Fruit fly (Drosophila melanogaster) whole organism, embryonic: ENCODE data around the gene Hr78.

Experiments used
- Aef1 ChIP-seq: fragments of 200-800 bp; sonication (Bioruptor generic); IDR thresholded peaks from 3 replicates; pipeline ENCODE4 v1.3.6; 2022; ENCODE audit warnings: missing biosample characterization, missing genetic modification characterization
- Antp ChIP-seq: fragments of 200-800 bp; sonication (Bioruptor generic); optimal IDR thresholded peaks from 3 replicates; lab custom pipeline; 2016; ENCODE audit warnings: missing biosample characterization, missing genetic modification characterization
- B-H2 ChIP-seq: fragments of 200-800 bp; sonication (Bioruptor generic); optimal IDR thresholded peaks from 2 replicates; lab custom pipeline; 2018; ENCODE audit warnings: missing biosample characterization, mild to moderate bottlenecking, missing genetic modification characterization
- CG10209 ChIP-seq: fragments of 200-800 bp; sonication (Bioruptor generic); optimal IDR thresholded peaks from 3 replicates; lab custom pipeline; 2017; ENCODE audit warnings: missing biosample characterization, mild to moderate bottlenecking, missing genetic modification characterization, missing genetic modification reagents
- CG10959 ChIP-seq: fragments of 200-800 bp; sonication (Bioruptor generic); IDR thresholded peaks from 2 replicates; pipeline ENCODE4 v1.3.6; 2022; ENCODE audit warnings: missing biosample characterization, missing genetic modification characterization
- CG11695 ChIP-seq: fragments of 200-800 bp; sonication (Bioruptor generic); IDR thresholded peaks from 3 replicates; pipeline ENCODE4 v1.3.6; 2022; ENCODE audit warnings: missing biosample characterization, missing genetic modification characterization
- CG12769 ChIP-seq: fragments of 200-800 bp; sonication (Bioruptor generic); optimal IDR thresholded peaks from 2 replicates; lab custom pipeline; 2019; ENCODE audit warnings: missing biosample characterization, mild to moderate bottlenecking, missing genetic modification characterization, moderate library complexity
- CG15011 ChIP-seq: fragments of 200-800 bp; sonication (Bioruptor generic); optimal IDR thresholded peaks from 3 replicates; lab custom pipeline; 2018; ENCODE audit warnings: missing biosample characterization, mild to moderate bottlenecking, missing genetic modification characterization
- CG1529 ChIP-seq: fragments of 200-800 bp; sonication (Bioruptor generic); optimal IDR thresholded peaks from 3 replicates; lab custom pipeline; 2018; ENCODE audit warnings: missing biosample characterization, missing genetic modification characterization
- CG17912 ChIP-seq: fragments of 200-800 bp; sonication (Bioruptor generic); optimal IDR thresholded peaks from 2 replicates; lab custom pipeline; 2018; ENCODE audit warnings: missing biosample characterization, mild to moderate bottlenecking, missing genetic modification characterization
- CG18262 ChIP-seq: fragments of 200-800 bp; optimal IDR thresholded peaks from 3 replicates; lab custom pipeline; 2019; ENCODE audit warnings: missing biosample characterization, mild to moderate bottlenecking, missing genetic modification characterization, moderate library complexity
- CG18599 ChIP-seq: fragments of 200-800 bp; sonication (Bioruptor generic); optimal IDR thresholded peaks from 3 replicates; lab custom pipeline; 2017; ENCODE audit warnings: missing biosample characterization, missing genetic modification characterization, mild to moderate bottlenecking, moderate library complexity, missing genetic modification reagents
- CG2116 ChIP-seq: fragments of 200-800 bp; sonication (Bioruptor generic); optimal IDR thresholded peaks from 3 replicates; lab custom pipeline; 2018; ENCODE audit warnings: missing biosample characterization, mild to moderate bottlenecking, missing genetic modification characterization
- CG31365 ChIP-seq: fragments of 200-800 bp; sonication (Bioruptor generic); optimal IDR thresholded peaks from 2 replicates; lab custom pipeline; 2018; ENCODE audit warnings: missing biosample characterization, mild to moderate bottlenecking, missing genetic modification characterization
- CG3847 ChIP-seq: fragments of 200-800 bp; sonication (Bioruptor generic); IDR thresholded peaks from 2 replicates; pipeline ENCODE4 v1.3.6; 2022; ENCODE audit warnings: missing biosample characterization, missing genetic modification characterization
- CG4854 ChIP-seq: fragments of 200-800 bp; sonication (Bioruptor generic); optimal IDR thresholded peaks from 2 replicates; lab custom pipeline; 2016; ENCODE audit warnings: missing biosample characterization, missing genetic modification characterization, inconsistent platforms
- CG6813 ChIP-seq: fragments of 200-800 bp; sonication (Bioruptor generic); optimal IDR thresholded peaks from 2 replicates; lab custom pipeline; 2017; ENCODE audit warnings: missing biosample characterization, missing genetic modification characterization, mild to moderate bottlenecking, moderate library complexity, missing genetic modification reagents
- CG7839 ChIP-seq: fragments of 200-800 bp; sonication (Bioruptor generic); optimal IDR thresholded peaks from 3 replicates; lab custom pipeline; 2018; ENCODE audit warnings: missing biosample characterization, mild to moderate bottlenecking, missing genetic modification characterization, moderate library complexity
- CG8089 ChIP-seq: fragments of 200-800 bp; sonication (Bioruptor generic); optimal IDR thresholded peaks from 3 replicates; lab custom pipeline; 2016; ENCODE audit warnings: missing biosample characterization, missing genetic modification characterization
- CG8290 ChIP-seq, 3 experiments: fragments of 200-800 bp; sonication (Bioruptor generic); optimal IDR thresholded peaks; 2 replicates each; lab custom pipeline; 2016 to 2019; ENCODE audit warnings: missing biosample characterization in 3 of 3, missing genetic modification characterization in 3 of 3, mild to moderate bottlenecking in 2 of 3, moderate library complexity in 1 of 3
- CG9797 ChIP-seq: fragments of 200-800 bp; sonication (Bioruptor generic); optimal IDR thresholded peaks from 3 replicates; lab custom pipeline; 2018; ENCODE audit warnings: missing biosample characterization, mild to moderate bottlenecking, missing genetic modification characterization
- Chrac-16 ChIP-seq: fragments of 200-800 bp; sonication (Bioruptor generic); optimal IDR thresholded peaks from 3 replicates; lab custom pipeline; 2016; ENCODE audit warnings: missing biosample characterization, missing genetic modification characterization
- CoRest ChIP-seq: fragments of 200-800 bp; sonication (Bioruptor generic); optimal IDR thresholded peaks from 3 replicates; lab custom pipeline; 2018; ENCODE audit warnings: missing biosample characterization, mild to moderate bottlenecking, missing genetic modification characterization, moderate library complexity
- D ChIP-seq, 2 experiments: fragments of 200-800 bp in 1 of 2; fragments of >200 bp in 1 of 2; sonication (Bioruptor generic) in 1 of 2; optimal IDR thresholded peaks; 2 replicates in 1 of 2; 3 replicates in 1 of 2; lab custom pipeline; 2017; ENCODE audit warnings: mild to moderate bottlenecking in 1 of 2, missing biosample characterization in 1 of 2, missing genetic modification characterization in 1 of 2, missing genetic modification reagents in 1 of 2
- Dek ChIP-seq: fragments of 200-800 bp; sonication (Bioruptor generic); optimal IDR thresholded peaks from 3 replicates; lab custom pipeline; 2019; ENCODE audit warnings: missing biosample characterization, mild to moderate bottlenecking, missing genetic modification characterization, moderate library complexity
- Dfd ChIP-seq, 2 experiments: fragments of >200 bp; optimal IDR thresholded peaks; 2 replicates each; lab custom pipeline; 2017; ENCODE audit warnings: missing biosample characterization in 2 of 2, missing genetic modification characterization in 2 of 2
- Drgx ChIP-seq: fragments of 200-800 bp; sonication (Bioruptor generic); IDR thresholded peaks from 2 replicates; pipeline ENCODE4 v1.3.6; 2022; ENCODE audit warnings: missing biosample characterization, missing genetic modification characterization
- Hr3 ChIP-seq: fragments of 200-800 bp; sonication (Bioruptor generic); optimal IDR thresholded peaks from 3 replicates; lab custom pipeline; 2016; ENCODE audit warnings: missing biosample characterization, missing genetic modification characterization
- Mrtf ChIP-seq: fragments of 200-800 bp; sonication (Bioruptor generic); IDR thresholded peaks from 3 replicates; pipeline ENCODE4 v1.3.6; 2022; ENCODE audit warnings: missing biosample characterization, missing genetic modification characterization
- NK7.1 ChIP-seq: fragments of 200-800 bp; sonication (Bioruptor generic); optimal IDR thresholded peaks from 3 replicates; lab custom pipeline; 2016; ENCODE audit warnings: missing biosample characterization, missing genetic modification characterization
- Nf-YB ChIP-seq: fragments of 200-800 bp; sonication (Bioruptor generic); optimal IDR thresholded peaks from 3 replicates; lab custom pipeline; 2019; ENCODE audit warnings: missing biosample characterization, mild to moderate bottlenecking, missing genetic modification characterization, moderate library complexity
- PHDP ChIP-seq: fragments of 200-800 bp; sonication (Bioruptor generic); optimal IDR thresholded peaks from 3 replicates; lab custom pipeline; 2018; ENCODE audit warnings: missing biosample characterization, mild to moderate bottlenecking, missing genetic modification characterization, moderate library complexity
- Scr ChIP-seq: fragments of 200-800 bp; sonication (Bioruptor generic); IDR thresholded peaks from 2 replicates; pipeline ENCODE4 v1.3.6; 2022; ENCODE audit warnings: missing biosample characterization, missing genetic modification characterization; ENCODE audit not compliant: partially characterized antibody
- Sry-δ ChIP-seq: fragments of 200-800 bp; sonication (Bioruptor generic); optimal IDR thresholded peaks from 2 replicates; lab custom pipeline; 2016; ENCODE audit warnings: missing biosample characterization, missing genetic modification characterization
- aop ChIP-seq: fragments of 200-800 bp; sonication (Bioruptor generic); IDR thresholded peaks from 2 replicates; pipeline ENCODE4 v1.3.6; 2022; ENCODE audit warnings: missing biosample characterization, missing genetic modification characterization
- gem ChIP-seq: fragments of 200-800 bp; sonication (Bioruptor generic); optimal IDR thresholded peaks from 2 replicates; lab custom pipeline; 2019; ENCODE audit warnings: missing biosample characterization, mild to moderate bottlenecking, missing genetic modification characterization, moderate library complexity
- gsb ChIP-seq: fragments of 200-800 bp; sonication (Bioruptor generic); IDR thresholded peaks from 2 replicates; pipeline ENCODE4 v1.3.6; 2022; ENCODE audit warnings: missing biosample characterization, missing genetic modification characterization
- hbn ChIP-seq: fragments of 200-800 bp; sonication (Bioruptor generic); IDR thresholded peaks from 2 replicates; pipeline ENCODE4 v1.3.6; 2022; ENCODE audit warnings: missing biosample characterization, missing genetic modification characterization; ENCODE audit not compliant: partially characterized antibody
- ind ChIP-seq: fragments of 200-800 bp; sonication (Bioruptor generic); optimal IDR thresholded peaks from 3 replicates; lab custom pipeline; 2016; ENCODE audit warnings: missing biosample characterization, missing genetic modification characterization
- jigr1 ChIP-seq: fragments of 200-800 bp; sonication (Bioruptor generic); IDR thresholded peaks from 3 replicates; pipeline ENCODE4 v1.3.6; 2022; ENCODE audit warnings: missing biosample characterization, missing genetic modification characterization
- klu ChIP-seq: fragments of 200-800 bp; sonication (Bioruptor generic); IDR thresholded peaks from 2 replicates; pipeline ENCODE4 v1.3.6; 2022; ENCODE audit warnings: missing biosample characterization, missing genetic modification characterization
- nau ChIP-seq: fragments of 200-800 bp; sonication (Bioruptor generic); optimal IDR thresholded peaks from 3 replicates; lab custom pipeline; 2017; ENCODE audit warnings: missing biosample characterization, mild to moderate bottlenecking, missing genetic modification characterization, missing genetic modification reagents
- prd ChIP-seq, 3 experiments: fragments of >200 bp in 2 of 3; fragments of 200-800 bp in 1 of 3; sonication (Bioruptor generic) in 1 of 3; optimal IDR thresholded peaks in 2 of 3; IDR thresholded peaks in 1 of 3; 2 replicates in 2 of 3; 3 replicates in 1 of 3; pipeline versions ENCODE4 v1.3.6 to Lab custom; 2017 to 2022; ENCODE audit warnings: missing biosample characterization in 1 of 3, missing genetic modification characterization in 1 of 3
- pros ChIP-seq: fragments of 200-800 bp; sonication (Bioruptor generic); optimal IDR thresholded peaks from 3 replicates; lab custom pipeline; 2019; ENCODE audit warnings: missing biosample characterization, mild to moderate bottlenecking, missing genetic modification characterization, moderate library complexity
- sens ChIP-seq: fragments of 200-800 bp; sonication (Bioruptor generic); peaks from one replicate; lab custom pipeline; 2016; ENCODE audit warnings: missing biosample characterization, missing genetic modification characterization
- vnd ChIP-seq: fragments of 200-800 bp; sonication (Bioruptor generic); IDR thresholded peaks from 3 replicates; pipeline ENCODE4 v1.3.6; 2022; ENCODE audit warnings: missing biosample characterization, missing genetic modification characterization; ENCODE audit not compliant: partially characterized antibody
- zen2 ChIP-seq: fragments of 200-800 bp; sonication (Bioruptor generic); IDR thresholded peaks from 3 replicates; pipeline ENCODE4 v1.3.6; 2022; ENCODE audit warnings: missing biosample characterization, missing genetic modification characterization; ENCODE audit not compliant: partially characterized antibody
- zfh1 ChIP-seq: fragments of 200-800 bp; sonication (Bioruptor generic); IDR thresholded peaks from 3 replicates; pipeline ENCODE4 v1.3.6; 2022; ENCODE audit warnings: missing biosample characterization, missing genetic modification characterization

Hr78 gene

DNA sequence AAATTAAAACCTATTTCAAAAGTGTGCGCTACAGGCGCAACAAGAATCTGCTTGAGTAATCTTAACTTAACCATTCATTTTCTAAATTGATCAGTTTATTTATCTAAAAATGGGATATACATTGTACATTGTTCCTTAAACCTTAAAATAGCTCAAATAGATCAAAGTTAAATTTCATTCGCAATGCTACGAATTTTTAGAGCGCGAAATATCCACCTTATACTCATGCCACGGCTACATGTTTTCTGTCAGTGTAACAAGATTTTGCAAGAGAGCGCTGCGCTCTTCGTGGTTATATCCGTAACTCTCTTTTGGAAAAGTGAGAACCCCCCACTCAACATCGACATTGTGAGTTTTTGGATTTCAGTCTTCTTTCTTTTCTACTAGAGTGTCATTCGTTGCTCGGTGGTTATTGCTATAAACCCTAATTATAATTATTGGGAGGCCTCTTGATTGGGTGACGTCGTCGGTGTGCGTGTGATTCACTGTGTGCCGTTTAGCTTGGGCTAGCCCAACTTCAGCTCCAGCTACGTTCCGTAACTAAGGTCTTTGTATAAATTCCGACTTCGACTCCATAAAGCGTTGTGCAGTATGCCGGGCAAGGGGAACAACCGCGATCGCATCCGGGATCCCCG is 12.3 kb upstream of the Hr78 start (continued):
- TF ChIP-seq CG10959 (GFP tag; lab: Robert Waterston, UW) = no peak
- no peak for TF ChIP-seq Nf-YB (GFP tag; lab: Kevin White, UChicago)
- TF ChIP-seq CG18599 (GFP tag; lab: Kevin White, UChicago) = peak; percentile 35
- TF ChIP-seq Mrtf (GFP tag; lab: Robert Waterston, UW) = no peak
- TF ChIP-seq PHDP = peak; percentile 67
- no peak for TF ChIP-seq hbn (GFP tag; lab: Robert Waterston, UW)
- TF ChIP-seq aop (GFP tag; lab: Robert Waterston, UW) = 0 out of 2 replicates have a peak, but pooled peaks have one; percentile 21
- TF ChIP-seq CG7839 = peak; percentile 35
- no peak for TF ChIP-seq Dek (tag; lab: Kevin White, UChicago)
- peak; percentile 36; the same call in 1 of the 2 replicates for TF ChIP-seq Drgx
- no peak for TF ChIP-seq D (optimal IDR thresholded peaks at IDR 0.05; lab: Kevin White, UChicago)
- no peak for TF ChIP-seq D (GFP tag; optimal IDR thresholded peaks at IDR 0.05; lab: Kevin White, UChicago)
- no peak for TF ChIP-seq Dfd (GFP tag; optimal IDR thresholded peaks at IDR 0.05; lab: Kevin White, UChicago)
- TF ChIP-seq CG3847 (GFP tag; lab: Robert Waterston, UW) = no peak
- TF ChIP-seq Antp (GFP tag; lab: Kevin White, UChicago) = peak; percentile 40
- TF ChIP-seq klu (GFP tag; lab: Robert Waterston, UW) = no peak
- peak; percentile 33 for TF ChIP-seq CoRest (tag; lab: Kevin White, UChicago)
- TF ChIP-seq CG9797 (GFP tag; lab: Kevin White, UChicago) = no peak
- TF ChIP-seq zen2 (GFP tag; lab: Robert Waterston, UW) = no peak
- TF ChIP-seq CG12769 (tag; lab: Kevin White, UChicago) = peak; percentile 46
- 0 out of 3 replicates have a peak, but pooled peaks have one; percentile 34 for TF ChIP-seq zfh1 (GFP tag; lab: Robert Waterston, UW)
- no peak for TF ChIP-seq NK7.1 (GFP tag; lab: Kevin White, UChicago)
- no peak for TF ChIP-seq CG31365
- peak; percentile 70 for TF ChIP-seq gem
- no peak for TF ChIP-seq Scr (GFP tag; lab: Robert Waterston, UW)
- no peak for TF ChIP-seq CG6813
- TF ChIP-seq gsb (GFP tag; lab: Robert Waterston, UW) = no peak
- TF ChIP-seq sens = peak; percentile 90
- TF ChIP-seq Chrac-16 = peak; percentile 14
- no peak for TF ChIP-seq B-H2
- no peak for TF ChIP-seq Sry-δ (GFP tag; lab: Kevin White, UChicago)
- TF ChIP-seq CG10209 (GFP tag; lab: Kevin White, UChicago) = peak; percentile 57
- no peak for TF ChIP-seq vnd
- TF ChIP-seq prd (optimal IDR thresholded peaks at IDR 0.05; lab: Kevin White, UChicago) = no peak
- peak; percentile 53; the same call in 2 of the 3 replicates for TF ChIP-seq prd (GFP tag; IDR thresholded peaks at IDR 0.05; lab: Robert Waterston, UW)
- no peak for TF ChIP-seq CG17912 (GFP tag; lab: Kevin White, UChicago)
- peak; percentile 39 for TF ChIP-seq ind (GFP tag; lab: Kevin White, UChicago)
- TF ChIP-seq CG11695 (GFP tag; lab: Robert Waterston, UW) = peak; percentile 43; the same call in 1 of the 3 replicates
- no peak for TF ChIP-seq CG2116
- no peak for TF ChIP-seq Aef1 (GFP tag; lab: Robert Waterston, UW)
- TF ChIP-seq CG18262 (tag; lab: Kevin White, UChicago) = peak; percentile 52
- peak; percentile 38 for TF ChIP-seq Hr3
- peak; percentile 5 for TF ChIP-seq CG4854 (GFP tag; lab: Kevin White, UChicago)
- TF ChIP-seq CG1529 (GFP tag; lab: Kevin White, UChicago) = no peak
- TF ChIP-seq CG8290 (GFP tag; optimal IDR thresholded peaks at IDR 0.05; lab: Kevin White, UChicago) = no peak
- peak in 1 of 2 experiments; percentile 49 for TF ChIP-seq CG8290 (tag; optimal IDR thresholded peaks at IDR 0.05; lab: Kevin White, UChicago)
- no peak for TF ChIP-seq pros
- TF ChIP-seq jigr1 (GFP tag; lab: Robert Waterston, UW) = no peak
- no peak for TF ChIP-seq nau (GFP tag; lab: Kevin White, UChicago)
- no peak for TF ChIP-seq CG15011 (GFP tag; lab: Kevin White, UChicago)
- TF ChIP-seq CG8089 (GFP tag; lab: Kevin White, UChicago) = no peak
